Fruit fly (Drosophila melanogaster) Kc167 (cell line): Measurements from ENCODE around the gene CG5776.

Source experiments
- Myc ChIP-seq: fragments of >200 bp; optimal IDR thresholded peaks from 2 replicates; lab custom pipeline; 2017; ENCODE audit warnings: missing external identifiers
- Sin3A ChIP-seq: fragments of >200 bp; optimal IDR thresholded peaks from 2 replicates; lab custom pipeline; 2018; ENCODE audit warnings: missing external identifiers
- h ChIP-seq: fragments of >200 bp; optimal IDR thresholded peaks from 3 replicates; lab custom pipeline; 2018; ENCODE audit warnings: missing external identifiers
- insv ChIP-seq: fragments of >200 bp; optimal IDR thresholded peaks from 3 replicates; lab custom pipeline; 2018; ENCODE audit warnings: missing external identifiers
- psq ChIP-seq: fragments of >200 bp; optimal IDR thresholded peaks from 2 replicates; lab custom pipeline; 2017; ENCODE audit warnings: missing external identifiers
- ttk ChIP-seq: sonication (Bioruptor generic); optimal IDR thresholded peaks from 2 replicates; lab custom pipeline; 2017; ENCODE audit warnings: missing external identifiers

CG5776 gene

dm6 chr2L:12672296-12672695 lies 32.0 kb downstream of the CG5776 start:
- TF ChIP-seq insv (lab: Kevin White, UChicago) (no peak), psq (lab: Kevin White, UChicago) (no peak), h (lab: Kevin White, UChicago) (no peak), ttk (no peak), Myc (no peak), Sin3A (lab: Kevin White, UChicago) (no peak)

DNA sequence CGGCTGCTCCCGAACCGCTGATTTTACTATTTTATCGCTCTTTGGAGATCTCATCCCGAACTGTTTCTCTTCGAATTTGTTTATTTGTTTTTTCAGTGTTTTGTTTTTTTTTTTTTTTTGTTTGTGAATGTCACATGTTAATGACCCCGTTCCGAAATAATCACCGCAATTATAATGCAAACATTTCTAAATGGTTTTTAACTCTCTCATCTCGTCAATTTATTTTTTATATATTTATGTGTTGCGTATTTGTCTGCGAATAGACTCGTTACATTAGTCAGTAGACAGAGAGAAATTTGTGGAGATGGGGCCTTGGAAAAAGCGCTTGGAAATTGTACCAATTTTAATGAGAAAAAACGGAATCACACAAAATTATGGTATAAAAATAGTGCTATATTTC lies 34.6 kb downstream of the CG5776 start, which contains the start of gene Nepl7:
Gene Nepl7 (minus strand): TSS at position 101 of the 400 bp plus-strand sequence.
- TF ChIP-seq psq (lab: Kevin White, UChicago) (no peak), ttk (no peak), Sin3A (lab: Kevin White, UChicago) (no peak), Myc (no peak)

dm6 chr2L:12666002-12666576 lies 38.2 kb downstream of the CG5776 start:
- TF ChIP-seq h (lab: Kevin White, UChicago) (no peak), insv (lab: Kevin White, UChicago) (no peak), Sin3A (lab: Kevin White, UChicago) (no peak), psq (lab: Kevin White, UChicago) (no peak), Myc (no peak), ttk (no peak)

DNA sequence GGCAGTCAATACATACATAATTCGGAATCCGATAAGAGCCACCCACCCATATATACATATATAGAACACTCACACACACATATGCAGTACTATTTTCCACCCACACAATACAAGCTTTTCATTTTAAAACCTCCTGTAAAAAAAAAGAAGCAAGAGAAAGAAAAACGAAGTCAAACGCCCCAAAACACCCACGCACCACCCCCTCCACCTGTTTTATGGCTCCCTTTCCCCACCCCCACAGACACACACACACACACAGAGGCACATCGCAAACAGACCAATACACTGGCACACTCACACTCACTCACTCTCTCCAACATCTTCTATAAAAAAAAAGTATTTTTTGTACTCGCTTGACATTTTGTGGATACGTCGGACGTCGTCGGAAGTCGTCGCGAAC lies 46.9 kb downstream of the CG5776 start:
- TF ChIP-seq Sin3A (lab: Kevin White, UChicago): no peak
- no peak for TF ChIP-seq insv (lab: Kevin White, UChicago)
- TF ChIP-seq psq (lab: Kevin White, UChicago): no peak
- no peak for TF ChIP-seq ttk
- no peak for TF ChIP-seq h (lab: Kevin White, UChicago)
- no peak for TF ChIP-seq Myc

DNA sequence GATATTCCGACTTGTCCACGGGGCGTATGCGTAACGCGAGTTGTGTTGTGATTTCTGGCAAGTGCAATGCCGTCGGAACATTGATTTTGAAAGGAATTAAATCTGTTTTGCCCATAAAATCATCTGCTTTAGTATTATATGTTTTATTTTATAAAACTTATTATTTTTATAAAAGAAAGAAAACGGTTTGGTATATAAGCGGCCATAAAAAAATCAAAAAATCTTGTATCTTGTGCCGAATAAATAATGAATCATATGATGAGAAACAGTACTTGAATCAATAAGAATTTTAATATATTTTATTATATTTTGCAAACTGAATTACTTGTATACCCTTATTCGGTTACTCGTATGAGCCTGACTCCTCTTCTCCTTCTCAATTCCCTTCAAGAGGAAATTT lies 47.4 kb downstream of the CG5776 start, which contains the start of gene pdm2:
Gene pdm2 (plus strand): TSS at position 301 of the 400 bp plus-strand sequence.
- TF ChIP-seq Myc (no peak), ttk (no peak), Sin3A (lab: Kevin White, UChicago) (no peak), psq (lab: Kevin White, UChicago) (no peak), insv (lab: Kevin White, UChicago) (no peak), h (lab: Kevin White, UChicago) (no peak)

DNA sequence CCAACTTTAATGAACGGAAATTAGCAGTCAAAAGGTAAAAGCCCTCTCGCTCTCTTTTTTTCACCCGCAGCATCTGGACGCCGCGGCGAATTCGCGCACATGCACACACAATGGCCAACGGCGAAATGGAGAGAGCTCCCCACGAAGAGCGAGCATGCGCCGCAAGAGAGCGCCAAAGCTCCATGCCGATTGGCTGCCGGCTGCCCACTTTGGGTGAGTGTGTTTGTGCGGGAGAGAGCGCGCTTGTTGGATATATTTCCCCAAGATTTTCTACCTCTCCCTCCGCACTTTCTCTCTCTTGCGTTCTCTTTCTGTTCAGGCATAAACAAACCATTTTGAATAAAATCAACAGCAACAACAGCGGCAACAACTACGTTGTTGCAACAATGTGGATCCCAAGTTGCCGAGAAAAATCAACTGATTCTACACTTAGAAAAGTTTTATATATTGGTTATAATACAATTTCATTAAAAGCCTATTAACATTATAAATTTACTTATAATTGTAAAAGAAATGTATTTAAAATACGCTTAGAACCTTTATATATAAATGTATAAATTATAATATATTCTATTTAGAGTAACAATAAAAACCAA lies 48.4 kb downstream of the CG5776 start:
- TF ChIP-seq h (lab: Kevin White, UChicago): no peak
- no peak for TF ChIP-seq ttk
- TF ChIP-seq insv (lab: Kevin White, UChicago): no peak
- TF ChIP-seq psq (lab: Kevin White, UChicago): no peak
- no peak for TF ChIP-seq Sin3A (lab: Kevin White, UChicago)
- no peak for TF ChIP-seq Myc

- TF ChIP-seq ttk (no peak), insv (lab: Kevin White, UChicago) (no peak), psq (lab: Kevin White, UChicago) (no peak), Sin3A (lab: Kevin White, UChicago) (no peak), Myc (no peak), h (lab: Kevin White, UChicago) (no peak)
Observed at dm6 chr2L:12651040-12651439, 53.2 kb downstream of the CG5776 start.
